Worm (Caenorhabditis elegans): ENCODE data around the gene R11D1.13.

The R11D1.13 gene

DNA sequence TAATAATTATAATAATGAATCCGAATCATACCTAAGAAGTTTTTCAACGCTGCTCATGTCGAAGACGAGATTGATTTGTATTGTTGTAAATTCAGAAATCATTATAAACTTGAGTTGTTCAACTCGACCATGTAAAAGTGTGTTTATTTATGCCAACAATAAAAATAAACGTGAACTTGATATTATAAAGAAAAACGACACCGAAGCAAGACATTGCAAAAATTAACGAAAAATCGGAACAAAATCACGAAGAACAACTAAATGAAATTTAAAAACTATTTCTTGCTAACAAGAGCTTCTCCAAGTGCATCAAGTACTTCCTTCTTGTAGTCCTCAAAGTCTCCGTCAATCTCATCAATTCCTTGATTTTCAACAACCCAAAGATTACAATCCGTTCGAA, 34.0 kb downstream of the R11D1.13 start, which contains the start of gene F18E2.15:
TSS of gene F18E2.15 (minus strand) at position 101 of the 400 bp plus-strand sequence.
- TF ChIP-seq fax-1 (tag; optimal IDR thresholded peaks at IDR 0.05) (no peak), ztf-16 (tag; optimal IDR thresholded peaks at IDR 0.05) (no peak), ceh-18 (tag; optimal IDR thresholded peaks at IDR 0.05) (no peak), F13H6.1 (tag; optimal IDR thresholded peaks at IDR 0.05) (no peak), T23F11.4 (GFP tag; optimal IDR thresholded peaks at IDR 0.05) (no peak), ets-4 (tag; optimal IDR thresholded peaks at IDR 0.05) (no peak), ttx-3 (tag; optimal IDR thresholded peaks at IDR 0.05) (no peak)

DNA sequence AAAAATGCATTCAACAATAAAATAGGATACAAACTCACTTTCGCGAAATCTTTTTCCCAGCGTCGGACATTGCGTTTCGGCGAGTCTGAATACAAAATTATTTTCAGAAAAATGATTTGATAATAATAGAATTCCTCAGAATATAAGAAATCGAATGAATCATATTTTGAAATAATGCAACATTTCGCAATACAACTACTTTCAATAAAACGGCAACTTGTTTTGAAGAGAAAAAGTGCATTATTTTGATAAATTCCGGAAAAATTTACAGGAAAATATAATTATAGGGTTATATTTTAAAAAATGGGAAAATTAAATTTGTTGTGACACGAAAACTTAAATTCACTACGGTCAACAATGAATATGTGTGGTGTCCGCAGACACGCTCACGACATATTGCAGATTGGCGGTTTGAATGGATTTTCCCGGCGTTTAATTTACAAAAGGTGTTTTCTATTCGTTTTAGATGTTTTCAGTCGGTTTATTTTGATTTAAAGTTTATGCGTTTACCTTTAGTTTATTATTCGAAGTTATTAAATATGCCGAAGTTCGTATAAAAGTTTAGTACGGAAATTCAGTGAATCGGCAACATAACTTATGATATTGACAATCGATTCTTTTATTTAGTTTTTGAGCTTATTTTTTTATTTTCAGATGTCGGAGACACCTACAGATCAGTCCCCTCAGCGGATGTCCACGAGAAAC, 36.5 kb downstream of the R11D1.13 start, which contains the start of the genes abcf-1 and scc-3:
TSS of gene abcf-1 (minus strand) at position 85 of the 705 bp plus-strand sequence.
TSS of gene scc-3 (plus strand) at position 655 of the 705 bp plus-strand sequence.
- TF ChIP-seq nfya-1 (tag; optimal IDR thresholded peaks at IDR 0.05) (peak; percentile 11), fkh-6 (tag; optimal IDR thresholded peaks at IDR 0.05) (no peak)

DNA sequence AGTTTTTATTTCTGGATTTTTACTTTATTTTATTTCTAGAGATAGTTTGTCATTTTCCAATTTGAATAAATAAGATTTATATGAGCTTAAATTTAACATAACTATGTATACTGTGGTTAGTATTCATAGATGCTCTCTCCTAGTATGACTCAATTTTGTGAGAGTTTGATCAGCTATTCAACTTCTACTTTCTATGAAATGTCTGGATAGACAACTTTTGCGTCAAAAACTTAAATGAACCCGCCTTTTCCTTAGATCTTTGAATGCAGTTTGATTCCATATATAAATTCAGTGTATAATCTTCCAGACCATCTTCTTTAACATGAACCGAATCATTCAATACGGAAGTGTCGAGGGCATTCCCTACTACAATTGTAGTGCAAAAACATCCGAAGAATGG, 42.0 kb downstream of the R11D1.13 start, which contains the start of gene srt-43:
TSS of gene srt-43 (plus strand) at position 301 of the 400 bp plus-strand sequence.
- TF ChIP-seq ahr-1 (tag; optimal IDR thresholded peaks at IDR 0.05) (no peak), pros-1 (tag; optimal IDR thresholded peaks at IDR 0.05) (no peak), nhr-232 (tag; optimal IDR thresholded peaks at IDR 0.05) (no peak), sdc-2 (tag; optimal IDR thresholded peaks at IDR 0.05) (no peak), unc-42 (tag; optimal IDR thresholded peaks at IDR 0.05) (no peak), ets-4 (tag; optimal IDR thresholded peaks at IDR 0.05) (no peak), ceh-19 (GFP tag; optimal IDR thresholded peaks at IDR 0.05) (no peak), npax-4 (tag; optimal IDR thresholded peaks at IDR 0.05) (no peak), K09A11.1 (tag; optimal IDR thresholded peaks at IDR 0.05; ENCODE audit: insufficient read depth) (no peak), ttx-3 (tag; optimal IDR thresholded peaks at IDR 0.05) (no peak), tbx-7 (tag; optimal IDR thresholded peaks at IDR 0.05) (no peak)

- TF ChIP-seq ama-1 (optimal IDR thresholded peaks at IDR 0.05) (no peak), unc-86 (tag; optimal IDR thresholded peaks at IDR 0.05) (no peak), ztf-16 (tag; optimal IDR thresholded peaks at IDR 0.05) (no peak), sdc-2 (tag; optimal IDR thresholded peaks at IDR 0.05) (no peak), sox-4 (tag; optimal IDR thresholded peaks at IDR 0.05) (no peak), gmeb-2 (tag; optimal IDR thresholded peaks at IDR 0.05) (no peak), ceh-22 (tag; optimal IDR thresholded peaks at IDR 0.05) (no peak), unc-55 (GFP tag; optimal IDR thresholded peaks at IDR 0.05) (no peak)
Observed at ce11 chrV:12773222-12773621, 46.3 kb downstream of the R11D1.13 start, which contains the start of gene ZC455.1. Gene ZC455.1 (plus strand): TSS chrV:12773522.

DNA sequence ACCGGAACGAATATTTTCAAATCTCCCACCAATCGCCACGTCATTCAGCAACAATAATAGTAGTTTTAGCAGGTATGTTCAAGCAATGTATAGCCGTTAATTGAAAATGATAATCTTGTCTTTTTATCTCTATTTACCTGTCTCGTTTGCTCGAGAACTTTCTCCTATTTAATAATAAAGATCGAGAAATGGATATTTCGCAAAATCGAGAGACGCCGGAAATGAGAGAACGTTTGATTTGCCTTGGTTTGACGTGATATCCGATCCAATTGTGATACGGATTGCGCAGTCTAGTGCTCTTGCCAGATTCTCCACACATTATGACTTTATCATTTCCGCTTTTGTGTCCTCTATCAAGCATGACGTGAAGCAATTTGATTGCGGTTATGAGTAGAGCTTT, 46.9 kb downstream of the R11D1.13 start:
- no peak for TF ChIP-seq fkh-10 (GFP tag; optimal IDR thresholded peaks at IDR 0.05)
- TF ChIP-seq ref-2 (tag; optimal IDR thresholded peaks at IDR 0.05) = no peak
- TF ChIP-seq unc-55 (GFP tag; optimal IDR thresholded peaks at IDR 0.05) = no peak
- TF ChIP-seq hlh-6 (tag; optimal IDR thresholded peaks at IDR 0.05) = no peak
- TF ChIP-seq pat-9 (tag; optimal IDR thresholded peaks at IDR 0.05) = no peak
- TF ChIP-seq elt-2 (tag; optimal IDR thresholded peaks at IDR 0.05) = no peak
- no peak for TF ChIP-seq ceh-2 (tag; optimal IDR thresholded peaks at IDR 0.05)
- TF ChIP-seq ceh-19 (GFP tag; optimal IDR thresholded peaks at IDR 0.05) = no peak
- no peak for TF ChIP-seq ceh-45 (GFP tag; IDR thresholded peaks at IDR 0.05)
- no peak for TF ChIP-seq pros-1 (tag; optimal IDR thresholded peaks at IDR 0.05)
- TF ChIP-seq ceh-31 (tag; optimal IDR thresholded peaks at IDR 0.05) = no peak
- TF ChIP-seq ahr-1 (tag; optimal IDR thresholded peaks at IDR 0.05) = no peak
- no peak for TF ChIP-seq Y22D7AL.16 (tag; optimal IDR thresholded peaks at IDR 0.05)
- no peak for TF ChIP-seq npax-4 (tag; optimal IDR thresholded peaks at IDR 0.05)
